Worm (Caenorhabditis elegans) whole organism, mixed stage, embryonic: ENCODE data around the gene islo-1.

Source experiments
- ces-1 ChIP-seq: fragments of 150-350 bp; optimal IDR thresholded peaks from 2 replicates; lab custom pipeline; 2014; ENCODE audit warnings: missing biosample characterization, missing genetic modification reagents, missing genetic modification characterization
- cnd-1 ChIP-seq: fragments of 200-800 bp; sonication (Bioruptor generic); optimal IDR thresholded peaks from 2 replicates; lab custom pipeline; 2018; ENCODE audit warnings: mild to moderate bottlenecking, missing genetic modification characterization, missing compliant biosample characterization
- elt-1 ChIP-seq: sonication (generic microtip); optimal IDR thresholded peaks from 2 replicates; lab custom pipeline; 2017; ENCODE audit warnings: missing genetic modification characterization, mild to moderate bottlenecking, missing compliant biosample characterization, antibody characterized with exemption, moderate library complexity, borderline replicate concordance; ENCODE audit not compliant: insufficient read depth
- ham-2 ChIP-seq: fragments of 200-800 bp; sonication (Bioruptor generic); optimal IDR thresholded peaks from 2 replicates; lab custom pipeline; 2018; ENCODE audit warnings: mild to moderate bottlenecking, missing genetic modification characterization, missing compliant biosample characterization
- lin-13 ChIP-seq: fragments of 150-350 bp; optimal IDR thresholded peaks from 2 replicates; lab custom pipeline; 2014; ENCODE audit warnings: missing biosample characterization, missing genetic modification characterization
- lin-32 ChIP-seq: fragments of 200-800 bp; sonication (Bioruptor generic); optimal IDR thresholded peaks from 2 replicates; lab custom pipeline; 2018; ENCODE audit warnings: mild to moderate bottlenecking, missing genetic modification characterization, missing compliant biosample characterization
- lsy-2 ChIP-seq: fragments of 150-350 bp; optimal IDR thresholded peaks from 2 replicates; lab custom pipeline; 2014; ENCODE audit warnings: missing biosample characterization, missing genetic modification characterization
- nhr-12 ChIP-seq: fragments of 150-350 bp; optimal IDR thresholded peaks from 2 replicates; lab custom pipeline; 2014; ENCODE audit warnings: missing biosample characterization, missing genetic modification characterization
- nhr-28 ChIP-seq: fragments of 150-350 bp; optimal IDR thresholded peaks from 2 replicates; lab custom pipeline; 2014; ENCODE audit warnings: missing biosample characterization, missing genetic modification characterization
- pha-4 ChIP-seq: fragments of 150-350 bp; optimal IDR thresholded peaks from 2 replicates; lab custom pipeline; 2018; ENCODE audit warnings: missing biosample characterization, missing genetic modification reagents, missing genetic modification characterization
- sem-2 ChIP-seq: fragments of 200-800 bp; sonication (Bioruptor generic); optimal IDR thresholded peaks from 2 replicates; lab custom pipeline; 2018; ENCODE audit warnings: mild to moderate bottlenecking, missing genetic modification characterization, missing compliant biosample characterization
- unc-39 ChIP-seq: fragments of 150-350 bp; optimal IDR thresholded peaks from 2 replicates; lab custom pipeline; 2014; ENCODE audit warnings: missing biosample characterization, missing genetic modification characterization

- TF ChIP-seq lsy-2 (tag; lab: Kevin White, UChicago): no peak
- no peak for TF ChIP-seq nhr-12 (tag; lab: Kevin White, UChicago)
- no peak for TF ChIP-seq pha-4
- TF ChIP-seq elt-1 (tag; lab: Kevin White, UChicago): no peak
- TF ChIP-seq sem-2: no peak
- TF ChIP-seq unc-39 (tag; lab: Kevin White, UChicago): no peak
- TF ChIP-seq lin-13: no peak
- TF ChIP-seq ces-1 (GFP tag; lab: Kevin White, UChicago): no peak
- no peak for TF ChIP-seq cnd-1 (tag; lab: Kevin White, UChicago)
- no peak for TF ChIP-seq lin-32 (GFP tag; lab: Kevin White, UChicago)
- no peak for TF ChIP-seq nhr-28 (tag; lab: Kevin White, UChicago)
- no peak for TF ChIP-seq ham-2 (GFP tag; lab: Kevin White, UChicago)
Observed at ce11 chrIV:8105083-8105482, 31.1 kb upstream of the islo-1 start.
